Fruit fly (Drosophila melanogaster): ENCODE results near the gene Herp.
A peak's percentile ranks its signal among the peaks of the same experiment; 100 is the strongest.

DNA sequence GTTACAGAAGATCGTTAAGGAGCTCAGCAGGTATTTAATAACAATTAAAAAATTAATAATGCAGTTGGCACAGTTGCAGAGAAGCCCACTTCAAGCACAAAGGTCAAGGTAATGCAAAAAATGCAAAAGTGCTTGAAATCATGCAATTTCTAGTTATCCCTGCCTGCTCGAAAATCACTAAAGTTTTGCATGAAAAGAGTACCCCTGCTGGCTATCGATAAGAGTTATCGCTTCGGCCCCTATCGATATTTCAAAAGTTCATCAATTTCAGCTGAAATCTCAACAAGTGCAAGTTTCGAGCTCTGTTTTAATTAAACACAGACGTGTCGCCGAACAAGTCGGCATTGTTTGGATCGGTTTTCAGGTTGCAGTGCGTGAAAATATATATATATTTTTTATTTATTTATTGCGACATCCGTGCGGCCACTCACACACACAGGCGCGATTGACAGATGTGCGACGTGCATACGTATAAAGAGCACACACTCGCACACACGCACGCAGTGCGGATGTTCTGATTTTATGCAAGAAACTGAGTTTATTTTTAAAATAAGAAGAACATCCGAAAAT, 21.5 kb upstream of the Herp start:
- no peak for TF ChIP-seq gl (tag; optimal IDR thresholded peaks at IDR 0.05)
- peak; percentile 33; the same call in 1 of the 2 replicates for TF ChIP-seq CG32121 (GFP tag; IDR thresholded peaks at IDR 0.05)
- peak; percentile 7 for TF ChIP-seq CG8159 (tag; optimal IDR thresholded peaks at IDR 0.05)
- TF ChIP-seq Snoo (tag; optimal IDR thresholded peaks at IDR 0.05): peak; percentile 37
- TF ChIP-seq Pif1B (GFP tag; optimal IDR thresholded peaks at IDR 0.05): peak; percentile 66
- peak; percentile 60 for TF ChIP-seq EcR (GFP tag; optimal IDR thresholded peaks at IDR 0.05)
- peak; percentile 29 for TF ChIP-seq CG12605 (GFP tag; IDR thresholded peaks at IDR 0.05)
- peak; percentile 2 for TF ChIP-seq CG15710 (tag; optimal IDR thresholded peaks at IDR 0.05)
- no peak for TF ChIP-seq CG9948 (tag; optimal IDR thresholded peaks at IDR 0.05)
- TF ChIP-seq CG13204 (GFP tag; optimal IDR thresholded peaks at IDR 0.05): no peak
- no peak for TF ChIP-seq CG17806 (tag; optimal IDR thresholded peaks at IDR 0.05)
- peak; percentile 17 for TF ChIP-seq CG34367 (tag; optimal IDR thresholded peaks at IDR 0.05)
- TF ChIP-seq CG10348 (GFP tag; IDR thresholded peaks at IDR 0.05): no peak
- no peak for TF ChIP-seq rn (GFP tag; IDR thresholded peaks at IDR 0.05)
